Fruit fly (Drosophila melanogaster): ENCODE measurements around the gene Pkcdelta.
A peak's percentile ranks its signal among the peaks of the same experiment; 100 is the strongest.

Pkcdelta gene

DNA sequence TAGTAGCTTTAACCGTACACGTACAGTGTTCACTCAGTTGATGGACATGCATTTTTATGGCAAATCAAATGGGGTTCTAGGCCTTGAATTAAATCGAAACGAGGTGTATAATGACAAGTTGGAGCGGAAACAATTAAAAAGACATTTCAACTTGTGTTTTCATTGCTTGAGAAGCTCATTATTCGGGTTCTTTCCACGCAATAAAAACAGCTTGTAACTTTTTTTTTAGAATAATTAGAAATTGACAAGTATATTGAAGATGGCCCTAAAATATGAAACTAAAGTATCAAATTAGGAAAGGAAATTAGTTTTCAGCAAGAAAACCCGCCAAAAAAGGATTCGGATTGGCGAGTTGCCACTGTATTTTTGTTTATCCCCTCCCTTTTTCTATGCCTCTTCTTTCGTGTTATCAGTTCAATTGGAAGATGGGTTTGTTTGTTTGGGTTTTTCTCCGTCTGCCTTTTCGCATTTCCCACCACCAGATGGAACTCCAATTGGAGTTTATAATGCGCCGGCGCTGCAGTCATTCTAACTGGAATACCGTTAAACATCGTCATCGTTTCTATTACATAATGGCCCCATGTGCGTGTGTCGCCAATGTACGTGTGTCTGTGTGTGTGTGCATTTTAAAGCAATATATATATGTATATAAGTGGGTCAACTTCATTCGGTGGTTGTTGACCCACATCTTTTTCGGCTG lies 34.7 kb downstream of the Pkcdelta start (continued):
- TF ChIP-seq amos (GFP tag; IDR thresholded peaks at IDR 0.05; ENCODE audit: partially characterized antibody) (no peak), Dad (GFP tag; optimal IDR thresholded peaks at IDR 0.05) (peak; percentile 20), sisA (GFP tag; IDR thresholded peaks at IDR 0.05) (peak; percentile 31), sim (GFP tag; IDR thresholded peaks at IDR 0.05) (no peak), CG12391 (tag; optimal IDR thresholded peaks at IDR 0.05) (peak; percentile 52), CG1792 (GFP tag; optimal IDR thresholded peaks at IDR 0.05) (peak; percentile 17), CG13424 (tag; optimal IDR thresholded peaks at IDR 0.05) (peak; percentile 59), slbo (GFP tag; IDR thresholded peaks at IDR 0.05) (peak; percentile 56), CG1603 (tag; optimal IDR thresholded peaks at IDR 0.05) (no peak), Fer3 (tag; optimal IDR thresholded peaks at IDR 0.05) (peak; percentile 2), Ssrp (tag; optimal IDR thresholded peaks at IDR 0.05) (peak; percentile 50), CG4854 (GFP tag; optimal IDR thresholded peaks at IDR 0.05) (peak; percentile 22), Abd-B (GFP tag; optimal IDR thresholded peaks at IDR 0.05) (peak; percentile 55), dmrt99B (tag; optimal IDR thresholded peaks at IDR 0.05) (peak; percentile 70), CG31365 (tag; optimal IDR thresholded peaks at IDR 0.05) (no peak), Mad (GFP tag; optimal IDR thresholded peaks at IDR 0.05) (peak; percentile 18), CG5180 (GFP tag; optimal IDR thresholded peaks at IDR 0.05) (peak; percentile 29), Xbp1 (GFP tag; optimal IDR thresholded peaks at IDR 0.05) (peak; percentile 49), shn (GFP tag; optimal IDR thresholded peaks at IDR 0.05) (peak; percentile 35), nmo (GFP tag; optimal IDR thresholded peaks at IDR 0.05) (peak; percentile 58), CG6765 (GFP tag; optimal IDR thresholded peaks at IDR 0.05) (peak; percentile 22), Atf6 (GFP tag; IDR thresholded peaks at IDR 0.05) (peak; percentile 42; the same call in 1 of the 2 replicates), Elba2 (GFP tag; optimal IDR thresholded peaks at IDR 0.05) (peak; percentile 82), sug (tag; optimal IDR thresholded peaks at IDR 0.05) (peak; percentile 11), Usf (GFP tag; optimal IDR thresholded peaks at IDR 0.05) (no peak), Bgb (GFP tag; IDR thresholded peaks at IDR 0.05; ENCODE audit: partially characterized antibody) (no peak), CG1233 (GFP tag; optimal IDR thresholded peaks at IDR 0.05) (peak; percentile 36), CG12769 (tag; optimal IDR thresholded peaks at IDR 0.05) (peak; percentile 17), chn (GFP tag; optimal IDR thresholded peaks at IDR 0.05) (peak; percentile 29), ssp (GFP tag; IDR thresholded peaks at IDR 0.05) (no peak), Bteb2 (GFP tag; optimal IDR thresholded peaks at IDR 0.05) (peak; percentile 34), CG12104 (GFP tag; optimal IDR thresholded peaks at IDR 0.05) (peak; percentile 27), abd-A (tag; optimal IDR thresholded peaks at IDR 0.05) (peak; percentile 53), eve (GFP tag; optimal IDR thresholded peaks at IDR 0.05) (peak in 1 of 2 experiments; percentile 83), CG15601 (tag; optimal IDR thresholded peaks at IDR 0.05) (no peak), rib (GFP tag; IDR thresholded peaks at IDR 0.05) (no peak), tgo (GFP tag; IDR thresholded peaks at IDR 0.05) (no peak), phol (tag; optimal IDR thresholded peaks at IDR 0.05) (peak; percentile 57), CG10959 (GFP tag; IDR thresholded peaks at IDR 0.05) (no peak), PHDP (tag; optimal IDR thresholded peaks at IDR 0.05) (peak; percentile 60), Hr3 (GFP tag; optimal IDR thresholded peaks at IDR 0.05) (peak; percentile 17), HHEX (GFP tag; optimal IDR thresholded peaks at IDR 0.05) (peak; percentile 55), nerfin-1 (tag; optimal IDR thresholded peaks at IDR 0.05) (peak; percentile 52), sna (GFP tag; IDR thresholded peaks at IDR 0.05; ENCODE audit: partially characterized antibody) (no peak), lbe (GFP tag; optimal IDR thresholded peaks at IDR 0.05) (no peak), tio (GFP tag; optimal IDR thresholded peaks at IDR 0.05) (peak; percentile 50), HLH3B (GFP tag; IDR thresholded peaks at IDR 0.05) (0 out of 2 replicates have a peak, but pooled peaks have one; percentile 25), ap (GFP tag; IDR thresholded peaks at IDR 0.05) (0 out of 2 replicates have a peak, but pooled peaks have one; percentile 23), tin (GFP tag; optimal IDR thresholded peaks at IDR 0.05) (peak; percentile 39)
